Fruit fly (Drosophila melanogaster): Measurements from ENCODE around the gene CG5885.

The CG5885 gene

dm6 chr2L:9894871-9895364 is 23.2 kb downstream of the CG5885 start, which contains the start of gene Bka (continued):
- TF ChIP-seq CG42726 (GFP tag; IDR thresholded peaks at IDR 0.05; ENCODE audit: partially characterized antibody) (peak; percentile 88), CG12391 (tag; optimal IDR thresholded peaks at IDR 0.05) (peak; percentile 78), Dref (GFP tag; IDR thresholded peaks at IDR 0.05) (peak; percentile 86), CG8089 (GFP tag; optimal IDR thresholded peaks at IDR 0.05) (no peak), CG11247 (GFP tag; IDR thresholded peaks at IDR 0.05) (no peak), gcm2 (GFP tag; optimal IDR thresholded peaks at IDR 0.05) (no peak), bcd (GFP tag; optimal IDR thresholded peaks at IDR 0.05) (peak; percentile 48), sqz (GFP tag; optimal IDR thresholded peaks at IDR 0.05) (no peak), ab (GFP tag; optimal IDR thresholded peaks at IDR 0.05) (no peak), CG34376 (GFP tag; optimal IDR thresholded peaks at IDR 0.05) (peak; percentile 85), lab (GFP tag; optimal IDR thresholded peaks at IDR 0.05) (peak; percentile 72), ara (GFP tag; IDR thresholded peaks at IDR 0.05) (no peak), lmd (GFP tag; IDR thresholded peaks at IDR 0.05) (no peak), sr (GFP tag; IDR thresholded peaks at IDR 0.05) (no peak), Bgb (GFP tag; IDR thresholded peaks at IDR 0.05; ENCODE audit: partially characterized antibody) (peak; percentile 96), unc-4 (GFP tag; IDR thresholded peaks at IDR 0.05; ENCODE audit: partially characterized antibody) (peak; percentile 99), CG4730 (GFP tag; IDR thresholded peaks at IDR 0.05) (no peak), wek (GFP tag; optimal IDR thresholded peaks at IDR 0.05) (peak; percentile 40), Dek (tag; optimal IDR thresholded peaks at IDR 0.05) (peak; percentile 39), Sin3A (optimal IDR thresholded peaks at IDR 0.05) (peak; percentile 77), CG12299 (tag; optimal IDR thresholded peaks at IDR 0.05) (peak; percentile 11), CG1603 (tag; optimal IDR thresholded peaks at IDR 0.05) (peak; percentile 78), D19A (tag; optimal IDR thresholded peaks at IDR 0.05) (peak; percentile 60), Blimp-1 (GFP tag; optimal IDR thresholded peaks at IDR 0.05) (no peak), tin (GFP tag; optimal IDR thresholded peaks at IDR 0.05) (no peak), pfk (GFP tag; optimal IDR thresholded peaks at IDR 0.05) (peak; percentile 26), Atf3 (GFP tag; optimal IDR thresholded peaks at IDR 0.05) (no peak), CG8388 (GFP tag; optimal IDR thresholded peaks at IDR 0.05) (peak; percentile 50), trem (tag; optimal IDR thresholded peaks at IDR 0.05) (peak; percentile 92), ap (GFP tag; IDR thresholded peaks at IDR 0.05) (no peak), CG4404 (GFP tag; IDR thresholded peaks at IDR 0.05) (no peak), fd64A (GFP tag; optimal IDR thresholded peaks at IDR 0.05) (peak; percentile 18), CG14441 (GFP tag; IDR thresholded peaks at IDR 0.05) (no peak), grn (GFP tag; optimal IDR thresholded peaks at IDR 0.05) (no peak), sug (tag; optimal IDR thresholded peaks at IDR 0.05) (peak; percentile 75), Antp (GFP tag; optimal IDR thresholded peaks at IDR 0.05) (no peak), ERR (GFP tag; optimal IDR thresholded peaks at IDR 0.05) (peak; percentile 0), Eip74EF (GFP tag; optimal IDR thresholded peaks at IDR 0.05) (peak in 1 of 2 experiments; percentile 65), CG1529 (GFP tag; optimal IDR thresholded peaks at IDR 0.05) (peak; percentile 26), CG10431 (GFP tag; optimal IDR thresholded peaks at IDR 0.05) (peak; percentile 65), Xbp1 (GFP tag; optimal IDR thresholded peaks at IDR 0.05) (peak; percentile 18), Taf1 (GFP tag; IDR thresholded peaks at IDR 0.05) (no peak), h (optimal IDR thresholded peaks at IDR 0.05) (no peak), Side (GFP tag; optimal IDR thresholded peaks at IDR 0.05) (no peak), toy (GFP tag; IDR thresholded peaks at IDR 0.05) (no peak), B-H1 (GFP tag; IDR thresholded peaks at IDR 0.05) (no peak), row (GFP tag; IDR thresholded peaks at IDR 0.05) (peak; percentile 61), Hmx (GFP tag; optimal IDR thresholded peaks at IDR 0.05) (no peak), BtbVII (GFP tag; optimal IDR thresholded peaks at IDR 0.05) (peak; percentile 48), CG7987 (GFP tag; optimal IDR thresholded peaks at IDR 0.05) (peak; percentile 65), ato (GFP tag; IDR thresholded peaks at IDR 0.05; ENCODE audit: partially characterized antibody) (peak; percentile 91), gt (GFP tag; IDR thresholded peaks at IDR 0.05) (no peak)
